Worm (Caenorhabditis elegans) whole organism, young adult: ENCODE data around the gene C10A4.13.

Experiments used
- B0336.3 ChIP-seq: fragments of 200-800 bp; sonication (Bioruptor generic); IDR thresholded peaks from 2 replicates; pipeline ENCODE4 v1.3.6; 2022; ENCODE audit warnings: missing genetic modification characterization, missing compliant biosample characterization
- D2030.7 ChIP-seq: fragments of 200-800 bp; sonication (Bioruptor generic); IDR thresholded peaks from 2 replicates; pipeline ENCODE4 v1.3.6; 2022; ENCODE audit warnings: missing genetic modification reagents, missing genetic modification characterization, missing compliant biosample characterization
- F33H1.4 ChIP-seq: fragments of 200-800 bp; sonication (Bioruptor generic); IDR thresholded peaks from 2 replicates; pipeline ENCODE4 v1.3.6; 2022; ENCODE audit warnings: missing genetic modification reagents, missing genetic modification characterization, missing compliant biosample characterization
- bed-2 ChIP-seq: fragments of 200-800 bp; sonication (Bioruptor generic); IDR thresholded peaks from 2 replicates; pipeline ENCODE4 v1.3.6; 2022; ENCODE audit warnings: missing genetic modification reagents, missing genetic modification characterization, missing compliant biosample characterization
- dpl-1 ChIP-seq: fragments of 150-350 bp; optimal IDR thresholded peaks from 2 replicates; lab custom pipeline; 2014; ENCODE audit warnings: missing biosample characterization, missing genetic modification reagents, missing genetic modification characterization
- egl-18 ChIP-seq: fragments of 200-800 bp; sonication (Bioruptor generic); IDR thresholded peaks from 2 replicates; pipeline ENCODE4 v1.3.6; 2022; ENCODE audit warnings: missing genetic modification reagents, missing genetic modification characterization, missing compliant biosample characterization
- lir-1 ChIP-seq: fragments of 200-800 bp; sonication (Bioruptor generic); conservative IDR thresholded peaks from 2 replicates; pipeline ENCODE4 v1.3.6; 2022; ENCODE audit warnings: missing genetic modification reagents, missing genetic modification characterization, missing compliant biosample characterization
- madf-6 ChIP-seq: fragments of 200-800 bp; sonication (Bioruptor generic); IDR thresholded peaks from 2 replicates; pipeline ENCODE4 v1.3.6; 2022; ENCODE audit warnings: missing genetic modification reagents, missing genetic modification characterization, missing compliant biosample characterization
- snpc-1.3 ChIP-seq: sonication (generic microtip); optimal IDR thresholded peaks from 2 replicates; lab custom pipeline; 2017; ENCODE audit warnings: missing genetic modification characterization, mild to moderate bottlenecking, missing compliant biosample characterization, antibody characterized with exemption, moderate library complexity, missing genotype, missing genetic modification reagents; ENCODE audit not compliant: insufficient read depth
- snpc-4 ChIP-seq, 5 experiments: fragments of 150-350 bp in 1 of 5; sonication (generic microtip) in 4 of 5; optimal IDR thresholded peaks; 2 replicates each; lab custom pipeline; 2014 to 2018; ENCODE audit warnings: missing genetic modification characterization in 5 of 5, missing biosample characterization in 3 of 5, antibody characterized with exemption in 2 of 5, mild to moderate bottlenecking in 2 of 5, missing compliant biosample characterization in 2 of 5, missing genotype in 2 of 5, moderate library complexity in 2 of 5, missing genetic modification reagents in 1 of 5

DNA sequence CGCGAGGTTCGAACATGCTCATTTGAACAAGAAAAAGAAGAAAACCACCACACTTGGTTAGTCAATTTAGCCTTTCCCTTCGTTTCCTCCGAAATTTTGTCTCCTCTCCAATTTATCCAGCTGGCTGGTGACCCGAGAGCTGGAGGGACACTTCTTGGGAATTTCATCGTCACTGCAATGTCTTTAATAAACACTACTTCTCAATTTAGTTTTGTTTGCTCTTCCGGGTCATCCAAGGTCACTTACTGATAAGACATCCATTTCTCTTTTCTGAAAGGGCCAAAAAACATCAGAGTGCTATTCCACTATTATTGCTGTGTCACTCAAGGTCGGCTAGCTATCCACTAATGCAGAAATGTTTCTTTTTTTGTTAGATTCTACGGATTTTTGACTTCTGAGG lies 7.6 kb upstream of the C10A4.13 start, which contains the start of gene C10A4.3:
- no peak for TF ChIP-seq snpc-4 (GFP tag; optimal IDR thresholded peaks at IDR 0.05; lab: Kevin White, UChicago)
- no peak for TF ChIP-seq snpc-4 (tag; optimal IDR thresholded peaks at IDR 0.05; lab: Kevin White, UChicago)
- TF ChIP-seq egl-18 (GFP tag; lab: Robert Waterston, UW), result no peak
- no peak for TF ChIP-seq snpc-1.3 (tag; lab: Kevin White, UChicago)
- no peak for TF ChIP-seq bed-2
- TF ChIP-seq B0336.3 (GFP tag; lab: Robert Waterston, UW), result no peak
- no peak for TF ChIP-seq F33H1.4
- TF ChIP-seq dpl-1 (GFP tag; lab: Kevin White, UChicago), result no peak
- TF ChIP-seq D2030.7 (GFP tag; lab: Robert Waterston, UW), result no peak
- TF ChIP-seq madf-6 (GFP tag; lab: Robert Waterston, UW), result no peak
- TF ChIP-seq lir-1 (GFP tag; lab: Robert Waterston, UW), result no peak
